Fruit fly (Drosophila melanogaster) whole organism, embryonic: ENCODE results near the gene dmGlut.

ENCODE experiments used
- Atf-2 ChIP-seq: fragments of 200-800 bp; sonication (Bioruptor generic); optimal IDR thresholded peaks from 2 replicates; lab custom pipeline; 2016; ENCODE audit warnings: missing biosample characterization, missing genetic modification characterization
- CG1024 ChIP-seq: fragments of 200-800 bp; sonication (Bioruptor generic); IDR thresholded peaks from 2 replicates; pipeline ENCODE4 v1.3.6; 2022; ENCODE audit warnings: missing biosample characterization, missing genetic modification characterization
- CG10543 ChIP-seq: fragments of 200-800 bp; sonication (Bioruptor generic); optimal IDR thresholded peaks from 3 replicates; lab custom pipeline; 2017; ENCODE audit warnings: missing biosample characterization, mild to moderate bottlenecking, missing genetic modification characterization, moderate library complexity
- CG10979 ChIP-seq: fragments of 200-800 bp; sonication (Bioruptor generic); optimal IDR thresholded peaks from 2 replicates; lab custom pipeline; 2018; ENCODE audit warnings: missing biosample characterization, mild to moderate bottlenecking, missing genetic modification characterization, moderate library complexity
- CG15601 ChIP-seq: fragments of 200-800 bp; sonication (Bioruptor generic); optimal IDR thresholded peaks from 3 replicates; lab custom pipeline; 2019; ENCODE audit warnings: missing biosample characterization, mild to moderate bottlenecking, missing genetic modification characterization, moderate library complexity
- CG15696 ChIP-seq: fragments of 200-800 bp; sonication (Bioruptor generic); optimal IDR thresholded peaks from 2 replicates; lab custom pipeline; 2019; ENCODE audit warnings: missing biosample characterization, mild to moderate bottlenecking, missing genetic modification characterization, moderate library complexity
- CG17829 ChIP-seq: fragments of 200-800 bp; optimal IDR thresholded peaks from 2 replicates; lab custom pipeline; 2019; ENCODE audit warnings: missing biosample characterization, mild to moderate bottlenecking, missing genetic modification characterization, moderate library complexity
- CG1832 ChIP-seq: fragments of 200-800 bp; sonication (Bioruptor generic); optimal IDR thresholded peaks from 2 replicates; lab custom pipeline; 2017; ENCODE audit warnings: missing biosample characterization, mild to moderate bottlenecking, missing genetic modification characterization, inconsistent platforms
- CG32532 ChIP-seq: fragments of 200-800 bp; sonication (Bioruptor generic); IDR thresholded peaks from 2 replicates; pipeline ENCODE4 v1.3.6; 2022; ENCODE audit warnings: missing biosample characterization, missing genetic modification characterization
- CG3726 ChIP-seq: fragments of 200-800 bp; sonication (Bioruptor generic); IDR thresholded peaks from 3 replicates; pipeline ENCODE4, ENCODE4 v1.3.6; 2022; ENCODE audit warnings: missing biosample characterization, missing genetic modification characterization
- CG4360 ChIP-seq: fragments of 200-800 bp; sonication (Bioruptor generic); IDR thresholded peaks from 2 replicates; pipeline ENCODE4 v1.3.6; 2022; ENCODE audit warnings: missing biosample characterization, missing genetic modification characterization
- CG5180 ChIP-seq: fragments of 200-800 bp; sonication (Bioruptor generic); optimal IDR thresholded peaks from 3 replicates; lab custom pipeline; 2017; ENCODE audit warnings: missing biosample characterization, missing genetic modification characterization, mild to moderate bottlenecking, moderate library complexity, missing genetic modification reagents
- CG6683 ChIP-seq: fragments of 200-800 bp; sonication (Bioruptor generic); optimal IDR thresholded peaks from 2 replicates; lab custom pipeline; 2017; ENCODE audit warnings: missing biosample characterization, mild to moderate bottlenecking, missing genetic modification characterization, missing genetic modification reagents
- CG7357 ChIP-seq: fragments of 200-800 bp; sonication (Bioruptor generic); IDR thresholded peaks from 3 replicates; pipeline ENCODE4 v1.3.6; 2022; ENCODE audit warnings: missing biosample characterization, missing genetic modification characterization
- CG7839 ChIP-seq: fragments of 200-800 bp; sonication (Bioruptor generic); optimal IDR thresholded peaks from 3 replicates; lab custom pipeline; 2018; ENCODE audit warnings: missing biosample characterization, mild to moderate bottlenecking, missing genetic modification characterization, moderate library complexity
- CG8388 ChIP-seq: fragments of 200-800 bp; sonication (Bioruptor generic); optimal IDR thresholded peaks from 2 replicates; lab custom pipeline; 2019; ENCODE audit warnings: missing biosample characterization, mild to moderate bottlenecking, missing genetic modification characterization, moderate library complexity
- CG9215 ChIP-seq: fragments of 200-800 bp; sonication (Bioruptor generic); IDR thresholded peaks from 2 replicates; pipeline ENCODE4 v1.3.6; 2022; ENCODE audit warnings: missing biosample characterization, missing genetic modification characterization
- CG9876 ChIP-seq: fragments of 200-800 bp; sonication (Bioruptor generic); optimal IDR thresholded peaks from 2 replicates; lab custom pipeline; 2016; ENCODE audit warnings: missing biosample characterization, missing genetic modification characterization
- Dek ChIP-seq: fragments of 200-800 bp; sonication (Bioruptor generic); optimal IDR thresholded peaks from 3 replicates; lab custom pipeline; 2019; ENCODE audit warnings: missing biosample characterization, mild to moderate bottlenecking, missing genetic modification characterization, moderate library complexity
- Dll ChIP-seq: fragments of 200-800 bp; sonication (Bioruptor generic); IDR thresholded peaks from 4 replicates; pipeline ENCODE4 v1.3.6; 2022; ENCODE audit warnings: missing biosample characterization, missing genetic modification characterization; ENCODE audit not compliant: partially characterized antibody
- Doc2 ChIP-seq: fragments of 200-800 bp; sonication (Bioruptor generic); IDR thresholded peaks from 2 replicates; pipeline ENCODE4 v1.3.6; 2022; ENCODE audit warnings: missing biosample characterization, missing genetic modification characterization
- Dp ChIP-seq: fragments of 200-800 bp; sonication (Bioruptor generic); optimal IDR thresholded peaks from 2 replicates; lab custom pipeline; 2018; ENCODE audit warnings: missing biosample characterization, mild to moderate bottlenecking, missing genetic modification characterization, moderate library complexity
- E2f2 ChIP-seq: fragments of 200-800 bp; sonication (Bioruptor generic); IDR thresholded peaks from 2 replicates; pipeline ENCODE4 v1.3.6; 2022; ENCODE audit warnings: missing biosample characterization, missing genetic modification characterization
- Hand ChIP-seq: fragments of 200-800 bp; sonication (Bioruptor generic); optimal IDR thresholded peaks from 2 replicates; lab custom pipeline; 2017; ENCODE audit warnings: mild to moderate bottlenecking, missing biosample characterization, missing genetic modification reagents, missing genetic modification characterization
- NK7.1 ChIP-seq: fragments of 200-800 bp; sonication (Bioruptor generic); optimal IDR thresholded peaks from 3 replicates; lab custom pipeline; 2016; ENCODE audit warnings: missing biosample characterization, missing genetic modification characterization
- NfI ChIP-seq: fragments of 200-800 bp; sonication (Bioruptor generic); optimal IDR thresholded peaks from 3 replicates; lab custom pipeline; 2018; ENCODE audit warnings: missing biosample characterization, mild to moderate bottlenecking, missing genetic modification characterization, moderate library complexity
- Spps ChIP-seq: fragments of 200-800 bp; sonication (Bioruptor generic); optimal IDR thresholded peaks from 2 replicates; lab custom pipeline; 2018; ENCODE audit warnings: missing biosample characterization, mild to moderate bottlenecking, missing genetic modification characterization
- Vsx1 ChIP-seq: fragments of 200-800 bp; sonication (Bioruptor generic); optimal IDR thresholded peaks from 2 replicates; lab custom pipeline; 2017; ENCODE audit warnings: missing biosample characterization, mild to moderate bottlenecking, missing genetic modification characterization, missing genetic modification reagents
- Xbp1 ChIP-seq: fragments of 200-800 bp; sonication (Bioruptor generic); optimal IDR thresholded peaks from 3 replicates; lab custom pipeline; 2016; ENCODE audit warnings: missing biosample characterization, mild to moderate bottlenecking, missing genetic modification characterization
- Xrp1 ChIP-seq: fragments of 200-800 bp; sonication (Bioruptor generic); IDR thresholded peaks from 2 replicates; pipeline ENCODE4 v1.3.6; 2022; ENCODE audit warnings: missing biosample characterization, missing genetic modification characterization
- YL-1 ChIP-seq: fragments of 200-800 bp; sonication (Bioruptor generic); optimal IDR thresholded peaks from 3 replicates; lab custom pipeline; 2017; ENCODE audit warnings: missing biosample characterization, mild to moderate bottlenecking, missing genetic modification characterization
- ara ChIP-seq: fragments of 200-800 bp; sonication (Bioruptor generic); IDR thresholded peaks from 2 replicates; pipeline ENCODE4 v1.3.6; 2022; ENCODE audit warnings: missing biosample characterization, missing genetic modification characterization
- da ChIP-seq: fragments of 200-800 bp; sonication (Bioruptor generic); optimal IDR thresholded peaks from 2 replicates; lab custom pipeline; 2016; ENCODE audit warnings: missing biosample characterization, missing genetic modification characterization
- exex ChIP-seq: fragments of 200-800 bp; sonication (Bioruptor generic); optimal IDR thresholded peaks from 4 replicates; lab custom pipeline; 2018; ENCODE audit warnings: missing biosample characterization, mild to moderate bottlenecking, missing genetic modification characterization, moderate library complexity
- fru ChIP-seq: fragments of >200 bp; optimal IDR thresholded peaks from 2 replicates; lab custom pipeline; 2017
- gce ChIP-seq: fragments of 200-800 bp; sonication (Bioruptor generic); IDR thresholded peaks from 3 replicates; pipeline ENCODE4 v1.3.6; 2022; ENCODE audit warnings: missing biosample characterization, missing genetic modification characterization
- gt ChIP-seq: fragments of 200-800 bp; sonication (Bioruptor generic); IDR thresholded peaks from 2 replicates; pipeline ENCODE4 v1.3.6; 2022; ENCODE audit warnings: missing biosample characterization, missing genetic modification characterization
- hb ChIP-seq: fragments of 200-800 bp; sonication (Bioruptor generic); IDR thresholded peaks from 3 replicates; pipeline ENCODE4 v1.3.6; 2022; ENCODE audit warnings: missing biosample characterization, missing genetic modification characterization; ENCODE audit not compliant: partially characterized antibody
- nmo ChIP-seq: fragments of 200-800 bp; sonication (Bioruptor generic); optimal IDR thresholded peaks from 2 replicates; lab custom pipeline; 2018; ENCODE audit warnings: missing biosample characterization, mild to moderate bottlenecking, missing genetic modification characterization, moderate library complexity
- org-1 ChIP-seq: fragments of 200-800 bp; sonication (Bioruptor generic); optimal IDR thresholded peaks from 2 replicates; lab custom pipeline; 2017; ENCODE audit warnings: missing biosample characterization, missing genetic modification characterization
- peb ChIP-seq: fragments of 200-800 bp; sonication (Bioruptor generic); IDR thresholded peaks from 2 replicates; pipeline ENCODE4 v1.3.6; 2022; ENCODE audit warnings: missing biosample characterization, missing genetic modification characterization
- pnt ChIP-seq: fragments of 200-800 bp; sonication (Bioruptor generic); optimal IDR thresholded peaks from 3 replicates; lab custom pipeline; 2016; ENCODE audit warnings: missing biosample characterization, missing genetic modification characterization
- seq ChIP-seq: fragments of 200-800 bp; sonication (Bioruptor generic); IDR thresholded peaks from 2 replicates; pipeline ENCODE4 v1.3.6; 2022; ENCODE audit warnings: missing biosample characterization, missing genetic modification characterization
- sisA ChIP-seq: fragments of 200-800 bp; sonication (Bioruptor generic); IDR thresholded peaks from 2 replicates; pipeline ENCODE4 v1.3.6; 2022; ENCODE audit warnings: missing biosample characterization, missing genetic modification characterization
- sob ChIP-seq: fragments of 200-800 bp; sonication (Bioruptor generic); IDR thresholded peaks from 2 replicates; pipeline ENCODE4 v1.3.6; 2022; ENCODE audit warnings: missing biosample characterization, missing genetic modification characterization
- sqz ChIP-seq: fragments of 200-800 bp; sonication (Bioruptor generic); optimal IDR thresholded peaks from 3 replicates; lab custom pipeline; 2018; ENCODE audit warnings: missing biosample characterization, mild to moderate bottlenecking, missing genetic modification characterization
- tup ChIP-seq: fragments of 200-800 bp; sonication (Bioruptor generic); optimal IDR thresholded peaks from 2 replicates; lab custom pipeline; 2016; ENCODE audit warnings: missing biosample characterization, mild to moderate bottlenecking, missing genetic modification characterization, moderate library complexity
- twi ChIP-seq: fragments of 200-800 bp; optimal IDR thresholded peaks from 2 replicates; lab custom pipeline; 2019; ENCODE audit warnings: missing biosample characterization, mild to moderate bottlenecking, missing genetic modification characterization, moderate library complexity
- z ChIP-seq: fragments of 200-800 bp; sonication (Bioruptor generic); IDR thresholded peaks from 3 replicates; pipeline ENCODE4 v1.3.6; 2022; ENCODE audit warnings: missing biosample characterization, missing genetic modification characterization
- zen ChIP-seq: fragments of 200-800 bp; sonication (Bioruptor generic); optimal IDR thresholded peaks from 3 replicates; lab custom pipeline; 2018; ENCODE audit warnings: missing biosample characterization, mild to moderate bottlenecking, missing genetic modification characterization, moderate library complexity

The dmGlut gene

DNA sequence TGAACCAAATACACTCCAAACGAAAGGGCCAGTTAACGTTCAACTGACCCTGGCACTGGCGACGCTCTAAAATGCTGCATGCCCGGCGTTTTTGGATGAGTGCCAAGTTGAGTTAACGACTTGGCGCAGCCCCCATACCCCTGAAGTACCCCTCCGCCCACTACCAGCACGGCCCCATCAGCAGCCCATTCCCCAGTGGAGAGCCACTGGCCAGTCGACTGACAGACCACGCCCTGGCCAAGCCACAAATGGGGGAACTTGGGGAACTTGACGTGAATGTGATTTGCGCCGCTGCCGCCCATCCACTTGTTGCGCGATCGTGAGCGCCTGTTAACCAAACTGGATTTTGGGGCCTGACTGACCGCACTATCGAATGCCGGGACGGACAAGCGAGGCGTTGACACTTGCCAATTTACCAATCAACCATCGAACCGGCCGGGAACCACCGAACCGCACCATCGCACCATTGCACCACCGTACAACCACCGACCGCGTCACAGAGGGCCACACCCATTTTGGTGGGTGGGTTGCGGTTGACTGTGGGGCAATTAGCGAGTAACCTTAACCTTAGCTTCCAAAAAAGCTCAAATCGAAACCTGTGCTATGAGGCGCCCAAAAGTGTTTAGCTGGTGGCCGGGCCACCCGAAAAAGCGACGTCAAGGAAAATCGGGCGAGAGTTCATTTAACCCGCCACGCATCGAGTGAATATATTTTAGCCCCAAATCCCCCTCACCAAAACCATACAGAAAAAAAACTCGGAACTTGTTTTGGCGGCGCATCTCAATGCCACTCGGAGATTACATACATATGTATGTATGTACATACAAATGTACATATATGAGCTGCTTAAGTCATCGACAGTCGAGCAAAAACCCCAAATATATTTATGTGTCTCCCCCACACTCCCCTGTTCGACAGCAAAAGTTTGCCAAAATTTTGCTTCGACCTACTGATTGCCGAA is 21.5 kb upstream of the dmGlut start (continued):
- no peak for TF ChIP-seq CG17829 (tag; lab: Kevin White, UChicago)
- no peak for TF ChIP-seq Doc2 (GFP tag; lab: Robert Waterston, UW)
- no peak for TF ChIP-seq twi
- no peak for TF ChIP-seq pnt (GFP tag; lab: Kevin White, UChicago)
- no peak for TF ChIP-seq CG7839
- no peak for TF ChIP-seq CG1024 (GFP tag; lab: Robert Waterston, UW)
- no peak for TF ChIP-seq nmo (GFP tag; lab: Kevin White, UChicago)
- no peak for TF ChIP-seq ara (GFP tag; lab: Robert Waterston, UW)
- no peak for TF ChIP-seq hb (GFP tag; lab: Robert Waterston, UW)
- TF ChIP-seq NfI (GFP tag; lab: Kevin White, UChicago) = peak; percentile 87
- TF ChIP-seq fru (lab: Kevin White, UChicago) = no peak
- TF ChIP-seq CG1832 = peak; percentile 15
- TF ChIP-seq YL-1 (GFP tag; lab: Kevin White, UChicago) = no peak
- no peak for TF ChIP-seq CG9215 (GFP tag; lab: Robert Waterston, UW)
- no peak for TF ChIP-seq CG4360
- peak; percentile 92 for TF ChIP-seq sqz
- TF ChIP-seq zen (tag; lab: Kevin White, UChicago) = no peak
- no peak for TF ChIP-seq NK7.1 (GFP tag; lab: Kevin White, UChicago)
- TF ChIP-seq CG32532 (GFP tag; lab: Robert Waterston, UW) = no peak
- TF ChIP-seq CG7357 (GFP tag; lab: Robert Waterston, UW) = no peak
- peak; percentile 98 for TF ChIP-seq CG10543 (GFP tag; lab: Kevin White, UChicago)
- TF ChIP-seq Xrp1 (GFP tag; lab: Robert Waterston, UW) = no peak
- TF ChIP-seq sisA (GFP tag; lab: Robert Waterston, UW) = no peak
- TF ChIP-seq CG3726 (GFP tag; lab: Robert Waterston, UW) = no peak
- no peak for TF ChIP-seq CG8388 (GFP tag; lab: Kevin White, UChicago)
- TF ChIP-seq CG15696 (tag; lab: Kevin White, UChicago) = no peak
- no peak for TF ChIP-seq sob (GFP tag; lab: Robert Waterston, UW)
- TF ChIP-seq Spps (tag; lab: Kevin White, UChicago) = no peak
- TF ChIP-seq exex (tag; lab: Kevin White, UChicago) = peak; percentile 61
- TF ChIP-seq CG15601 = peak; percentile 21
- no peak for TF ChIP-seq Xbp1 (GFP tag; lab: Kevin White, UChicago)
- TF ChIP-seq peb (GFP tag; lab: Robert Waterston, UW) = no peak
- TF ChIP-seq gce (GFP tag; lab: Robert Waterston, UW) = no peak
- TF ChIP-seq CG5180 = peak; percentile 36
- TF ChIP-seq gt (GFP tag; lab: Robert Waterston, UW) = no peak
- TF ChIP-seq Dll (GFP tag; lab: Robert Waterston, UW) = no peak
- TF ChIP-seq E2f2 (GFP tag; lab: Robert Waterston, UW) = no peak
- TF ChIP-seq CG10979 (tag; lab: Kevin White, UChicago) = no peak
- no peak for TF ChIP-seq seq
- peak; percentile 28 for TF ChIP-seq org-1 (GFP tag; lab: Kevin White, UChicago)
- no peak for TF ChIP-seq Atf-2
- TF ChIP-seq Hand (GFP tag; lab: Kevin White, UChicago) = no peak
- TF ChIP-seq da = no peak
- peak; percentile 13 for TF ChIP-seq Dp
- TF ChIP-seq z (GFP tag; lab: Robert Waterston, UW) = no peak
- TF ChIP-seq Vsx1 (GFP tag; lab: Kevin White, UChicago) = peak; percentile 86
- TF ChIP-seq Dek (tag; lab: Kevin White, UChicago) = no peak
- no peak for TF ChIP-seq CG6683
- no peak for TF ChIP-seq tup (GFP tag; lab: Kevin White, UChicago)
- no peak for TF ChIP-seq CG9876 (GFP tag; lab: Kevin White, UChicago)
